Worm (Caenorhabditis elegans) whole organism, early embryonic: ENCODE data around the gene C03F11.4.

Experiments
- ama-1 ChIP-seq: fragments of 150-350 bp; optimal IDR thresholded peaks from 2 replicates; lab custom pipeline; 2014
- flt-1 ChIP-seq: fragments of 200-800 bp; sonication (Bioruptor generic); IDR thresholded peaks from 2 replicates; pipeline ENCODE4 v1.3.6; 2022; ENCODE audit warnings: missing genetic modification characterization, missing compliant biosample characterization
- hmbx-1 ChIP-seq: sonication (generic microtip); optimal IDR thresholded peaks from 2 replicates; lab custom pipeline; 2016; ENCODE audit warnings: mild to moderate bottlenecking, missing genetic modification characterization, missing compliant biosample characterization

DNA sequence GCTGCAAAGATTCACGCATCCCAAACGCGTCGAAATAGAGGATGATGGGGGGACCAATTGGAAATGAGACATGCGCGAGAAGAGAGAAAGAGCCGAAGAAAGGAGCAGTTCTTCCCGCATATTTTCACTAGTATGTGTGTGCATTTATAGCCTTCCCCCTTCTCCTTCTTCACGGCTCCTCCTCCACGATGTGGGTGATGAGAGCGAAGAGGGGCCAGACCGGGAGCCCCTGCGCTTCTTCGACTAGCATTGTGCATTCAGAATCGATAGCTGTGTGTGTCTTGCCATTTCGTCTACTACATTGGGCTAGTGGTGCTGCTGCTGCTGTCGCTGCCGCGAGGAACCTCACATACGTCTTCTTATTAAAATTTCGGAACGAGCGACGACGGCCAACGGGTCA, 38.0 kb downstream of the C03F11.4 start, which contains the start of gene jkk-1:
- TF ChIP-seq ama-1 (lab: Kevin White, UChicago) (no peak), flt-1 (GFP tag; lab: Robert Waterston, UW) (no peak), hmbx-1 (tag; lab: Kevin White, UChicago) (no peak)
